Fruit fly (Drosophila melanogaster) whole organism, embryonic: ENCODE data around the gene ftz-f1.

Experiments
- Ada2b ChIP-seq: fragments of 200-800 bp; sonication (Bioruptor generic); IDR thresholded peaks from 2 replicates; pipeline ENCODE4 v1.3.6; 2022; ENCODE audit warnings: missing biosample characterization, missing genetic modification characterization
- CG12659 ChIP-seq: fragments of 200-800 bp; sonication (Bioruptor generic); optimal IDR thresholded peaks from 3 replicates; lab custom pipeline; 2017; ENCODE audit warnings: mild to moderate bottlenecking, missing biosample characterization, missing genetic modification reagents, missing genetic modification characterization
- CG12744 ChIP-seq: fragments of 200-800 bp; sonication (Bioruptor generic); optimal IDR thresholded peaks from 2 replicates; lab custom pipeline; 2016; ENCODE audit warnings: missing biosample characterization, missing genetic modification characterization
- CG16863 ChIP-seq: fragments of 200-800 bp; sonication (Bioruptor generic); optimal IDR thresholded peaks from 3 replicates; lab custom pipeline; 2016; ENCODE audit warnings: missing biosample characterization, missing genetic modification characterization
- CG17361 ChIP-seq: fragments of 200-800 bp; sonication (Bioruptor generic); IDR thresholded peaks from 3 replicates; pipeline ENCODE4 v1.3.6; 2022; ENCODE audit warnings: missing biosample characterization, missing genetic modification characterization
- CG17385 ChIP-seq: fragments of 200-800 bp; sonication (Bioruptor generic); optimal IDR thresholded peaks from 3 replicates; lab custom pipeline; 2018; ENCODE audit warnings: missing biosample characterization, mild to moderate bottlenecking, missing genetic modification characterization
- CG18262 ChIP-seq: fragments of 200-800 bp; optimal IDR thresholded peaks from 3 replicates; lab custom pipeline; 2019; ENCODE audit warnings: missing biosample characterization, mild to moderate bottlenecking, missing genetic modification characterization, moderate library complexity
- CG18764 ChIP-seq: fragments of 200-800 bp; sonication (Bioruptor generic); optimal IDR thresholded peaks from 3 replicates; lab custom pipeline; 2016; ENCODE audit warnings: missing biosample characterization, missing genetic modification characterization
- CG2678 ChIP-seq: fragments of 200-800 bp; sonication (Bioruptor generic); optimal IDR thresholded peaks from 3 replicates; lab custom pipeline; 2019; ENCODE audit warnings: missing biosample characterization, mild to moderate bottlenecking, missing genetic modification characterization, moderate library complexity
- CG32532 ChIP-seq: fragments of 200-800 bp; sonication (Bioruptor generic); IDR thresholded peaks from 2 replicates; pipeline ENCODE4 v1.3.6; 2022; ENCODE audit warnings: missing biosample characterization, missing genetic modification characterization
- CG5245 ChIP-seq: fragments of 200-800 bp; sonication (Bioruptor generic); optimal IDR thresholded peaks from 3 replicates; lab custom pipeline; 2016; ENCODE audit warnings: missing biosample characterization, missing genetic modification characterization
- CG6813 ChIP-seq: fragments of 200-800 bp; sonication (Bioruptor generic); optimal IDR thresholded peaks from 2 replicates; lab custom pipeline; 2017; ENCODE audit warnings: missing biosample characterization, missing genetic modification characterization, mild to moderate bottlenecking, moderate library complexity, missing genetic modification reagents
- CG7556 ChIP-seq: fragments of 200-800 bp; sonication (Bioruptor generic); optimal IDR thresholded peaks from 2 replicates; lab custom pipeline; 2017; ENCODE audit warnings: missing biosample characterization, mild to moderate bottlenecking, missing genetic modification characterization
- CG7745 ChIP-seq: fragments of 200-800 bp; sonication (Bioruptor generic); optimal IDR thresholded peaks from 2 replicates; lab custom pipeline; 2018; ENCODE audit warnings: missing biosample characterization, mild to moderate bottlenecking, missing genetic modification characterization, moderate library complexity
- CG7786 ChIP-seq: fragments of 200-800 bp; sonication (Bioruptor generic); optimal IDR thresholded peaks from 2 replicates; lab custom pipeline; 2016; ENCODE audit warnings: missing biosample characterization, missing genetic modification characterization
- CG7987 ChIP-seq: fragments of 200-800 bp; sonication (Bioruptor generic); optimal IDR thresholded peaks from 2 replicates; lab custom pipeline; 2018; ENCODE audit warnings: missing biosample characterization, mild to moderate bottlenecking, missing genetic modification characterization, moderate library complexity
- CG8281 ChIP-seq: fragments of 200-800 bp; sonication (Bioruptor generic); optimal IDR thresholded peaks from 2 replicates; lab custom pipeline; 2018; ENCODE audit warnings: missing biosample characterization, mild to moderate bottlenecking, missing genetic modification characterization, moderate library complexity
- CG9609 ChIP-seq: fragments of 200-800 bp; sonication (Bioruptor generic); optimal IDR thresholded peaks from 3 replicates; lab custom pipeline; 2016; ENCODE audit warnings: missing biosample characterization, missing genetic modification characterization
- CkIIα-i1 ChIP-seq: fragments of 200-800 bp; sonication (Bioruptor generic); IDR thresholded peaks from 2 replicates; pipeline ENCODE4 v1.3.6; 2022; ENCODE audit warnings: missing biosample characterization, missing genetic modification characterization
- Dek ChIP-seq: fragments of 200-800 bp; sonication (Bioruptor generic); optimal IDR thresholded peaks from 3 replicates; lab custom pipeline; 2019; ENCODE audit warnings: missing biosample characterization, mild to moderate bottlenecking, missing genetic modification characterization, moderate library complexity
- Dip2 ChIP-seq: fragments of 200-800 bp; sonication (Bioruptor generic); IDR thresholded peaks from 2 replicates; pipeline ENCODE4 v1.3.6; 2022; ENCODE audit warnings: missing biosample characterization, missing genetic modification characterization
- Fer3 ChIP-seq: fragments of 200-800 bp; sonication (Bioruptor generic); optimal IDR thresholded peaks from 2 replicates; lab custom pipeline; 2018; ENCODE audit warnings: missing biosample characterization, mild to moderate bottlenecking, missing genetic modification characterization, moderate library complexity
- HLH3B ChIP-seq: fragments of 200-800 bp; sonication (Bioruptor generic); IDR thresholded peaks from 2 replicates; pipeline ENCODE4 v1.3.6; 2022; ENCODE audit warnings: missing biosample characterization, missing genetic modification characterization
- Kr ChIP-seq: fragments of 200-800 bp; sonication (Bioruptor generic); optimal IDR thresholded peaks from 2 replicates; lab custom pipeline; 2017; ENCODE audit warnings: missing biosample characterization, mild to moderate bottlenecking, missing genetic modification characterization
- Lpt ChIP-seq: fragments of >200 bp; optimal IDR thresholded peaks from 2 replicates; lab custom pipeline; 2018; ENCODE audit warnings: missing biosample characterization, missing genetic modification characterization
- Max ChIP-seq: fragments of 200-800 bp; sonication (Bioruptor generic); optimal IDR thresholded peaks from 2 replicates; lab custom pipeline; 2016; ENCODE audit warnings: missing biosample characterization, mild to moderate bottlenecking, missing genetic modification characterization
- Myb ChIP-seq: fragments of 200-800 bp; sonication (Bioruptor generic); optimal IDR thresholded peaks from 2 replicates; lab custom pipeline; 2016; ENCODE audit warnings: missing biosample characterization, missing genetic modification characterization
- Optix ChIP-seq: fragments of 200-800 bp; sonication (Bioruptor generic); IDR thresholded peaks from 3 replicates; pipeline ENCODE4 v1.3.6; 2022; ENCODE audit warnings: missing biosample characterization, missing genetic modification characterization
- Sox100B ChIP-seq: fragments of 200-800 bp; sonication (Bioruptor generic); optimal IDR thresholded peaks from 3 replicates; lab custom pipeline; 2018; ENCODE audit warnings: missing biosample characterization, mild to moderate bottlenecking, missing genetic modification characterization
- Usf ChIP-seq: fragments of 200-800 bp; sonication (Bioruptor generic); optimal IDR thresholded peaks from 2 replicates; lab custom pipeline; 2017; ENCODE audit warnings: missing genotype, missing biosample characterization, missing genetic modification characterization
- Vsx1 ChIP-seq: fragments of 200-800 bp; sonication (Bioruptor generic); optimal IDR thresholded peaks from 2 replicates; lab custom pipeline; 2017; ENCODE audit warnings: missing biosample characterization, mild to moderate bottlenecking, missing genetic modification characterization, missing genetic modification reagents
- ato ChIP-seq: fragments of 200-800 bp; sonication (Bioruptor generic); IDR thresholded peaks from 2 replicates; pipeline ENCODE4 v1.3.6; 2022; ENCODE audit warnings: missing biosample characterization, missing genetic modification characterization; ENCODE audit not compliant: partially characterized antibody
- chinmo ChIP-seq: fragments of 200-800 bp; sonication (Bioruptor generic); IDR thresholded peaks from 4 replicates; pipeline ENCODE4 v1.3.6; 2022; ENCODE audit warnings: missing biosample characterization, missing genetic modification characterization; ENCODE audit not compliant: partially characterized antibody
- crc ChIP-seq: fragments of 200-800 bp; sonication (Bioruptor generic); optimal IDR thresholded peaks from 2 replicates; lab custom pipeline; 2016; ENCODE audit warnings: missing biosample characterization, missing genetic modification characterization
- crol ChIP-seq: fragments of 200-800 bp; sonication (Bioruptor generic); IDR thresholded peaks from 2 replicates; pipeline ENCODE4 v1.3.6; 2022; ENCODE audit warnings: missing biosample characterization, missing genetic modification characterization
- dmrt11E ChIP-seq: fragments of 200-800 bp; sonication (Bioruptor generic); optimal IDR thresholded peaks from 3 replicates; lab custom pipeline; 2018; ENCODE audit warnings: missing biosample characterization, mild to moderate bottlenecking, missing genetic modification characterization, moderate library complexity
- dmrt99B ChIP-seq: fragments of 200-800 bp; sonication (Bioruptor generic); optimal IDR thresholded peaks from 2 replicates; lab custom pipeline; 2018; ENCODE audit warnings: missing biosample characterization, mild to moderate bottlenecking, missing genetic modification characterization, moderate library complexity
- fd96Cb ChIP-seq: fragments of 200-800 bp; sonication (Bioruptor generic); optimal IDR thresholded peaks from 2 replicates; lab custom pipeline; 2018; ENCODE audit warnings: missing biosample characterization, mild to moderate bottlenecking, missing genetic modification characterization, moderate library complexity
- fu2 ChIP-seq: fragments of 200-800 bp; sonication (Bioruptor generic); optimal IDR thresholded peaks from 2 replicates; lab custom pipeline; 2016; ENCODE audit warnings: missing biosample characterization, missing genetic modification characterization
- mld ChIP-seq: fragments of 200-800 bp; sonication (Bioruptor generic); IDR thresholded peaks from 3 replicates; pipeline ENCODE4 v1.3.6; 2022; ENCODE audit warnings: missing biosample characterization, missing genetic modification characterization; ENCODE audit not compliant: partially characterized antibody
- odd ChIP-seq: fragments of 200-800 bp; sonication (Bioruptor generic); optimal IDR thresholded peaks from 2 replicates; lab custom pipeline; 2017; ENCODE audit warnings: missing biosample characterization, mild to moderate bottlenecking, missing genetic modification characterization
- otp ChIP-seq: fragments of 200-800 bp; sonication (Bioruptor generic); IDR thresholded peaks from 3 replicates; pipeline ENCODE4, ENCODE4 v1.3.6; 2022; ENCODE audit warnings: missing biosample characterization, missing genetic modification characterization
- pzg ChIP-seq: fragments of 200-800 bp; sonication (Bioruptor generic); optimal IDR thresholded peaks from 3 replicates; lab custom pipeline; 2018; ENCODE audit warnings: missing biosample characterization, mild to moderate bottlenecking, missing genetic modification characterization, moderate library complexity
- row ChIP-seq: fragments of 200-800 bp; sonication (Bioruptor generic); IDR thresholded peaks from 3 replicates; pipeline ENCODE4 v1.3.6; 2022; ENCODE audit warnings: missing biosample characterization, missing genetic modification characterization
- salm ChIP-seq: fragments of 200-800 bp; sonication (Bioruptor generic); optimal IDR thresholded peaks from 2 replicates; lab custom pipeline; 2018; ENCODE audit warnings: missing biosample characterization, mild to moderate bottlenecking, missing genetic modification characterization
- shn ChIP-seq: fragments of 200-800 bp; sonication (Bioruptor generic); optimal IDR thresholded peaks from 3 replicates; lab custom pipeline; 2016; ENCODE audit warnings: missing biosample characterization, missing genetic modification characterization
- slou ChIP-seq: fragments of 200-800 bp; sonication (Bioruptor generic); optimal IDR thresholded peaks from 3 replicates; lab custom pipeline; 2016; ENCODE audit warnings: missing biosample characterization, missing genetic modification characterization
- sug ChIP-seq: fragments of 200-800 bp; optimal IDR thresholded peaks from 2 replicates; lab custom pipeline; 2019; ENCODE audit warnings: missing biosample characterization, mild to moderate bottlenecking, missing genetic modification characterization, moderate library complexity
- unc-4 ChIP-seq: fragments of 200-800 bp; sonication (Bioruptor generic); IDR thresholded peaks from 2 replicates; pipeline ENCODE4 v1.3.6; 2022; ENCODE audit warnings: missing biosample characterization, missing genetic modification characterization; ENCODE audit not compliant: partially characterized antibody
- zen ChIP-seq: fragments of 200-800 bp; sonication (Bioruptor generic); optimal IDR thresholded peaks from 3 replicates; lab custom pipeline; 2018; ENCODE audit warnings: missing biosample characterization, mild to moderate bottlenecking, missing genetic modification characterization, moderate library complexity

ftz-f1 gene

DNA sequence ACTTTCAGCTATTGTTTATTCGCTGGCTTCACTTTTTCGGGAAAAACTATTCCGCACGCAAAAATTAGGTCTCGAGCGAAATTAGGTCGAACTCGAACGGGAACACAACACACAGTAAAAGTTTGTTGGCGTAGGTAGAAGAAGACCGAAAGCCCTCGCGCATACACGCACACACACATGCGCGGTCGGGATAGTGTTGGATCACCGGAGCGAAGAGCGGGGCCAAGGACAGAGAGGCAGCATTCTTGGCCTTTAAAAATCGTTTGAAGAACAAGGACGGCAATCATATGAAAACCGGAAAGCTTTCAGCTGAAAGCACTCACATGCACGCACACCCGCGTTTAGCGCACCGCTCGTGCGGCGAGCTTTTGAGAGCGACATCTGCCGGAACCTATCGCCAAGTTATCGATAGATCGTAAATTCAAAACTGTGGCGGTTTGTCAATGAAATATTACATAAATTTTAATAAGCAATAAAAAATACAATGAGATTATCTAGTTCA, at the start of gene ftz-f1 (continued):
- TF ChIP-seq CG6813 (GFP tag; lab: Kevin White, UChicago) = peak; percentile 31
- TF ChIP-seq CG17385 (GFP tag; lab: Kevin White, UChicago) = peak; percentile 92
- no peak for TF ChIP-seq CG7786 (GFP tag; lab: Kevin White, UChicago)
- no peak for TF ChIP-seq Max (GFP tag; lab: Kevin White, UChicago)
- peak; percentile 68; the same call in 1 of the 2 replicates for TF ChIP-seq CG32532 (GFP tag; lab: Robert Waterston, UW)
- TF ChIP-seq fu2 = no peak
- TF ChIP-seq dmrt99B = no peak
- no peak for TF ChIP-seq CG7745 (tag; lab: Kevin White, UChicago)
- TF ChIP-seq HLH3B (GFP tag; lab: Robert Waterston, UW) = no peak
- no peak for TF ChIP-seq CG17361 (GFP tag; lab: Robert Waterston, UW)
- TF ChIP-seq Vsx1 (GFP tag; lab: Kevin White, UChicago) = no peak
- TF ChIP-seq CG8281 (tag; lab: Kevin White, UChicago) = no peak
- TF ChIP-seq CG9609 (GFP tag; lab: Kevin White, UChicago) = no peak
- no peak for TF ChIP-seq zen (tag; lab: Kevin White, UChicago)
- TF ChIP-seq shn (GFP tag; lab: Kevin White, UChicago) = no peak
- peak; percentile 95 for TF ChIP-seq crol (GFP tag; lab: Robert Waterston, UW)
- TF ChIP-seq Dip2 (GFP tag; lab: Robert Waterston, UW) = no peak
- peak; percentile 80 for TF ChIP-seq ato (GFP tag; lab: Robert Waterston, UW)
- TF ChIP-seq dmrt11E (tag; lab: Kevin White, UChicago) = no peak
- no peak for TF ChIP-seq odd (GFP tag; lab: Kevin White, UChicago)
- no peak for TF ChIP-seq CG16863 (GFP tag; lab: Kevin White, UChicago)
- 0 out of 3 replicates have a peak, but pooled peaks have one; percentile 32 for TF ChIP-seq Optix
- TF ChIP-seq Lpt (GFP tag; lab: Kevin White, UChicago) = no peak
- TF ChIP-seq Ada2b (GFP tag; lab: Robert Waterston, UW) = no peak
- TF ChIP-seq pzg (GFP tag; lab: Kevin White, UChicago) = peak; percentile 89
- no peak for TF ChIP-seq Dek (tag; lab: Kevin White, UChicago)
- TF ChIP-seq CG7987 (GFP tag; lab: Kevin White, UChicago) = peak; percentile 59
- peak; percentile 28 for TF ChIP-seq CG12744
- no peak for TF ChIP-seq otp
- no peak; the same call in none of the 2 replicates for TF ChIP-seq unc-4 (GFP tag; lab: Robert Waterston, UW)
- peak; percentile 56 for TF ChIP-seq Myb (GFP tag; lab: Kevin White, UChicago)
- TF ChIP-seq fd96Cb (tag; lab: Kevin White, UChicago) = no peak
- TF ChIP-seq CG7556 (GFP tag; lab: Kevin White, UChicago) = no peak
- no peak for TF ChIP-seq CG5245 (GFP tag; lab: Kevin White, UChicago)
- peak; percentile 57 for TF ChIP-seq CG12659 (GFP tag; lab: Kevin White, UChicago)
- TF ChIP-seq Sox100B (GFP tag; lab: Kevin White, UChicago) = no peak
- TF ChIP-seq Kr (GFP tag; lab: Kevin White, UChicago) = no peak
- no peak for TF ChIP-seq Usf
- peak; percentile 58; the same call in 1 of the 3 replicates for TF ChIP-seq mld
- TF ChIP-seq CG18262 (tag; lab: Kevin White, UChicago) = no peak
- TF ChIP-seq CkIIα-i1 (GFP tag; lab: Robert Waterston, UW) = no peak
- TF ChIP-seq sug (tag; lab: Kevin White, UChicago) = peak; percentile 78
- TF ChIP-seq row = no peak
- TF ChIP-seq chinmo (GFP tag; lab: Robert Waterston, UW) = peak; percentile 99
- TF ChIP-seq slou (GFP tag; lab: Kevin White, UChicago) = no peak
- TF ChIP-seq CG2678 = no peak
- no peak for TF ChIP-seq Fer3
- no peak for TF ChIP-seq crc (GFP tag; lab: Kevin White, UChicago)
- no peak for TF ChIP-seq CG18764
- peak; percentile 25 for TF ChIP-seq salm (tag; lab: Kevin White, UChicago)
